Worm (Caenorhabditis elegans) whole organism, L1 larva: ENCODE measurements around the gene folr-1.

Experiments
- alr-1 ChIP-seq: fragments of 200-800 bp; sonication (Bioruptor generic); optimal IDR thresholded peaks from 2 replicates; lab custom pipeline; 2018; ENCODE audit warnings: borderline replicate concordance, mild to moderate bottlenecking, missing genetic modification characterization, missing compliant biosample characterization
- ama-1 ChIP-seq: fragments of 150-350 bp; optimal IDR thresholded peaks from 2 replicates; lab custom pipeline; 2014
- blmp-1 ChIP-seq: fragments of 150-350 bp; optimal IDR thresholded peaks from 2 replicates; lab custom pipeline; 2014; ENCODE audit warnings: missing biosample characterization, missing genetic modification characterization
- ceh-82 ChIP-seq, 3 experiments: fragments of 150-350 bp in 1 of 3; sonication (generic microtip) in 2 of 3; optimal IDR thresholded peaks; 2 replicates each; lab custom pipeline; 2014 to 2017; ENCODE audit warnings: missing biosample characterization in 3 of 3, missing genetic modification characterization in 3 of 3
- elt-3 ChIP-seq, 6 experiments: fragments of 150-350 bp in 1 of 6; sonication (generic microtip); optimal IDR thresholded peaks; 2 replicates each; lab custom pipeline; 2017 to 2018; ENCODE audit warnings: missing biosample characterization in 6 of 6, missing genetic modification characterization in 6 of 6, inconsistent platforms in 1 of 6
- fkh-8 ChIP-seq: sonication (generic microtip); optimal IDR thresholded peaks from 2 replicates; lab custom pipeline; 2016; ENCODE audit warnings: mild to moderate bottlenecking, missing genetic modification characterization, missing compliant biosample characterization
- isw-1 ChIP-seq: fragments of 200-800 bp; sonication (Bioruptor generic); IDR thresholded peaks from 2 replicates; pipeline ENCODE4 v1.3.6; 2022; ENCODE audit warnings: missing genetic modification characterization, missing compliant biosample characterization
- lin-35 ChIP-seq, 2 experiments: fragments of 150-350 bp; optimal IDR thresholded peaks; 2 replicates each; lab custom pipeline; 2014; ENCODE audit warnings: missing biosample characterization in 2 of 2, missing genetic modification characterization in 2 of 2, missing genetic modification reagents in 2 of 2
- lin-39 ChIP-seq: fragments of 150-350 bp; optimal IDR thresholded peaks from 2 replicates; lab custom pipeline; 2014; ENCODE audit warnings: missing biosample characterization, missing genetic modification reagents, missing genetic modification characterization
- nhr-77 ChIP-seq: fragments of 150-350 bp; optimal IDR thresholded peaks from 2 replicates; lab custom pipeline; 2014; ENCODE audit warnings: missing biosample characterization, missing genetic modification characterization
- pqm-1 ChIP-seq: sonication (generic microtip); optimal IDR thresholded peaks from 3 replicates; lab custom pipeline; 2017; ENCODE audit warnings: missing biosample characterization, missing genetic modification characterization
- tlp-1 ChIP-seq: fragments of 150-350 bp; optimal IDR thresholded peaks from 2 replicates; lab custom pipeline; 2014; ENCODE audit warnings: missing biosample characterization, missing genetic modification characterization
- ztf-4 ChIP-seq: fragments of 150-350 bp; optimal IDR thresholded peaks from 2 replicates; lab custom pipeline; 2014; ENCODE audit warnings: missing biosample characterization, missing genetic modification characterization

ce11 chrX:9962535-9962934 is 43.4 kb downstream of the folr-1 start:
- TF ChIP-seq nhr-77 (tag; lab: Kevin White, UChicago), result no peak
- no peak for TF ChIP-seq ama-1 (lab: Kevin White, UChicago)
- no peak for TF ChIP-seq fkh-8 (tag; lab: Kevin White, UChicago)
- TF ChIP-seq blmp-1 (tag; lab: Kevin White, UChicago), result no peak
- no peak for TF ChIP-seq lin-39 (tag; lab: Kevin White, UChicago)
- no peak for TF ChIP-seq pqm-1 (tag; lab: Kevin White, UChicago)
- TF ChIP-seq lin-35 (GFP tag; optimal IDR thresholded peaks at IDR 0.05; lab: Kevin White, UChicago), result no peak
- TF ChIP-seq ceh-82 (tag; optimal IDR thresholded peaks at IDR 0.05; lab: Kevin White, UChicago), result no peak
- no peak for TF ChIP-seq isw-1 (GFP tag; lab: Robert Waterston, UW)
- no peak for TF ChIP-seq tlp-1 (tag; lab: Kevin White, UChicago)
- TF ChIP-seq ztf-4 (tag; lab: Kevin White, UChicago), result no peak
- no peak for TF ChIP-seq elt-3 (tag; optimal IDR thresholded peaks at IDR 0.05; lab: Kevin White, UChicago)
- TF ChIP-seq alr-1, result no peak
